Fruit fly (Drosophila melanogaster): ENCODE data around the gene CG12983.

- TF ChIP-seq CG8478 (optimal IDR thresholded peaks at IDR 0.05) (no peak), CTCF (optimal IDR thresholded peaks at IDR 0.05) (no peak)
Measured at dm6 chr3L:20961286-20961685, 5.3 kb downstream of the CG12983 start, which contains the start of gene CG11037.
